Worm (Caenorhabditis elegans): ENCODE measurements around the gene ceh-22.

DNA sequence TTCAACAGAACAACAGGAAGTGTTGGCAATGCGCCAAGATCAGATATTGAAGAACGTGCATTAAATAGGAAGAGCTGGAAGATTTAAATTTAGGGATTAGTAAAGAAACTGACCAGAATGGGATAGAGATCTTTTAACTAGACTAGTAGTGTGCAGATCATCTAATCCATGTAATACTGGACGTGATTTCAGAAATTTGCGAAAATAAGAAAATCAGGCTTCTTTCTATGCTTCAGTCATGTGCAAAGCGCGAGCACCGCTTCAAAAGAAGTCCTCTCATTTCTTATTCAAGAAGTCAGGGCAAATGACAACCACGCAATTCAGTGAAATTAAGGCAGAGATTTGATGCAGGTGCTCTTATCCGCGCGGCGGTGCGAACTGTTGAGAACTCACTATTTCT lies 46.3 kb downstream of the ceh-22 start:
- TF ChIP-seq him-1 (tag; optimal IDR thresholded peaks at IDR 0.05) (no peak), dao-5 (tag; optimal IDR thresholded peaks at IDR 0.05) (no peak)

All from whole organism, L4/young adult.